Fruit fly (Drosophila melanogaster): Measurements from ENCODE around the gene bdwf.
A peak's percentile ranks its signal among the peaks of the same experiment; 100 is the strongest.

Gene bdwf

DNA sequence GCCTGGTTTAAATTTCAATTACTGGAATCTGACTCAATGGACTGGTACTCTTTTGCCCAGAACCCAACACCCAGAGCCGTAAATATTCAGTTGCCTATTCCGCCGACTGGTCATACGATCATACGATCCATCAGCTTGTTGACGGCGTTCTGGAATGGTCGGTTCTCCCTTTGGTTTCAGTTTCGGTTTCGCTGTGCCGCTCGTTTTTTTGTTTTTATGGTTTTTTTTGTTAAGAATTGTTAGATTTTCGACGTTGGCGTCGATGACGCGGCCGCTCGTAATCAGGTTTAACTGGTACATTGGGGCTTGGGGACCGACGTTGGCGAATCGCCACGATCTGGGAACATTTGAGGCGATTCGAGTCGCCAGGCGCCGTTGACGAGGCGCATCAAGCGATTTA lies 19.8 kb upstream of the bdwf start:
- TF ChIP-seq CG13204 (GFP tag; optimal IDR thresholded peaks at IDR 0.05) (no peak), Pif1A (GFP tag; optimal IDR thresholded peaks at IDR 0.05) (no peak), CG8159 (tag; optimal IDR thresholded peaks at IDR 0.05) (no peak), CG14655 (GFP tag; optimal IDR thresholded peaks at IDR 0.05) (no peak), CG4496 (GFP tag; IDR thresholded peaks at IDR 0.05) (0 out of 3 replicates have a peak, but pooled peaks have one; percentile 47)

dm6 chr3R:17061736-17062371 lies 18.9 kb upstream of the bdwf start:
- TF ChIP-seq EcR (GFP tag; optimal IDR thresholded peaks at IDR 0.05) (peak; percentile 78), CG12605 (GFP tag; IDR thresholded peaks at IDR 0.05) (no peak), CG32121 (GFP tag; IDR thresholded peaks at IDR 0.05) (no peak), CG15710 (tag; optimal IDR thresholded peaks at IDR 0.05) (no peak), CG4496 (GFP tag; IDR thresholded peaks at IDR 0.05) (no peak), fd96Ca (GFP tag; IDR thresholded peaks at IDR 0.05) (0 out of 3 replicates have a peak, but pooled peaks have one; percentile 24), Snoo (tag; optimal IDR thresholded peaks at IDR 0.05) (peak; percentile 51), CG13204 (GFP tag; optimal IDR thresholded peaks at IDR 0.05) (peak; percentile 92)

DNA sequence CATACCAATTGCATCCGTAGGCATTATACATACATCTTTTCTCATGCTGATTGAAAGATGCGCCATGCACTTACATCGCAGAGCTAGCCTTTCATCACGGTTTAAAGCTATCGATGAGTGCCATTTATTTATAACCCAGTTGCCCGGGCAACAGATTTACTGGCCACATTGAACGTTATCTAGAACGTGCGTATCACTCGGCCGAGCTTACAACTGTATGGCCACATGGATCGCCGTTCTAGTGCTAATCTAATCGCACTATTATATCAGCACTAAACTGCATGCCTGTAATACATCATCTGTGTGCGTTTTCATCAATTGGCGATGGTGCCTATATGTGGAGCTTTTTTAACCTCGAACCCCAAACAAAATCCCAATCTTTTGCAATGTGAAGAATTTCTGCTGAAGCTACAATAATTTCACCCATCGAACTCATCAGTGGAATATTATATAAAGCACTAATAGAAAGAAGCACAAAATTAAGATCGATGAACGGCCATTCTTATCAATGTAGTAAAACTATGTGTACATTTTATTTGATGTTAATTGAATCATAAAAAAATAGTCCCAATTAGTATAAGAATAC lies 18.0 kb upstream of the bdwf start:
- no peak for TF ChIP-seq CG10348 (GFP tag; IDR thresholded peaks at IDR 0.05)
- TF ChIP-seq CG34367 (tag; optimal IDR thresholded peaks at IDR 0.05) = no peak
- no peak for TF ChIP-seq D1 (tag; optimal IDR thresholded peaks at IDR 0.05)
- no peak for TF ChIP-seq CG8301 (tag; optimal IDR thresholded peaks at IDR 0.05)
- no peak for TF ChIP-seq EcR (GFP tag; optimal IDR thresholded peaks at IDR 0.05)
- TF ChIP-seq Pif1A (GFP tag; optimal IDR thresholded peaks at IDR 0.05) = no peak
- no peak for TF ChIP-seq CG14655 (GFP tag; optimal IDR thresholded peaks at IDR 0.05)

DNA sequence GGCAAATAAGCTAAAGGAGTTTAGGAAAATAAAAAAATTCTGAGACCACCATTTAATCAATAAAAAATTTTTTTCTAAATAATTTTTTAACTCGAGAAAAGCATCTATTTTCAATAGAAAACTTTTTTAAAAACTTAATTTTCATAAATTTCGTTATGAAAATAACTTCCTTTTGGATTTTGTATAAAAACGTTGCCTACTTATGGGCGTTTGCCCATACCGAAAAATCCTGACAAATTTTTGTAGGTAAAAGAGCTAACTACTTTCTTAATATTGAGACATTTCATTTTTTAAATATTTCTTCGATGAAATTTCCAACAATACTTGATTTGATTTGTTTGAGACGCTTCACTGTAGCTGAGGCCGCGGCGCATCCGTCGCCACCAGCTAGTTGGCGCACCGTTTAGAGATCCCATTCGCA lies 17.3 kb upstream of the bdwf start:
- TF ChIP-seq CG9948 (tag; optimal IDR thresholded peaks at IDR 0.05) = peak; percentile 75
- no peak for TF ChIP-seq CG13204 (GFP tag; optimal IDR thresholded peaks at IDR 0.05)
- TF ChIP-seq Pif1B (GFP tag; optimal IDR thresholded peaks at IDR 0.05) = peak; percentile 74
- peak; percentile 67 for TF ChIP-seq CG17806 (tag; optimal IDR thresholded peaks at IDR 0.05)
- no peak for TF ChIP-seq EcR (GFP tag; optimal IDR thresholded peaks at IDR 0.05)
- TF ChIP-seq CG8159 (tag; optimal IDR thresholded peaks at IDR 0.05) = peak; percentile 79
- TF ChIP-seq CG32121 (GFP tag; IDR thresholded peaks at IDR 0.05) = no peak; the same call in 1 of the 2 replicates
- no peak; the same call in 1 of the 2 replicates for TF ChIP-seq rn (GFP tag; IDR thresholded peaks at IDR 0.05)
- peak; percentile 90 for TF ChIP-seq CG14655 (GFP tag; optimal IDR thresholded peaks at IDR 0.05)
- peak; percentile 70 for TF ChIP-seq CG15710 (tag; optimal IDR thresholded peaks at IDR 0.05)
- TF ChIP-seq Ets98B (GFP tag; IDR thresholded peaks at IDR 0.05) = peak; percentile 42
- peak; percentile 77 for TF ChIP-seq Pif1A (GFP tag; optimal IDR thresholded peaks at IDR 0.05)
- TF ChIP-seq Snoo (tag; optimal IDR thresholded peaks at IDR 0.05) = no peak
- TF ChIP-seq fd96Ca (GFP tag; IDR thresholded peaks at IDR 0.05) = 0 out of 3 replicates have a peak, but pooled peaks have one; percentile 6
- TF ChIP-seq gl (tag; optimal IDR thresholded peaks at IDR 0.05) = peak; percentile 13
- TF ChIP-seq D1 (tag; optimal IDR thresholded peaks at IDR 0.05) = peak; percentile 65
- no peak for TF ChIP-seq CG10348 (GFP tag; IDR thresholded peaks at IDR 0.05)
- TF ChIP-seq CG34367 (tag; optimal IDR thresholded peaks at IDR 0.05) = peak; percentile 39
- TF ChIP-seq CG12605 (GFP tag; IDR thresholded peaks at IDR 0.05) = 0 out of 2 replicates have a peak, but pooled peaks have one; percentile 29
- TF ChIP-seq CG8301 (tag; optimal IDR thresholded peaks at IDR 0.05) = peak; percentile 78
- peak; percentile 77 for TF ChIP-seq CG4496 (GFP tag; IDR thresholded peaks at IDR 0.05)

- TF ChIP-seq CG17806 (tag; optimal IDR thresholded peaks at IDR 0.05) (no peak), CG13204 (GFP tag; optimal IDR thresholded peaks at IDR 0.05) (peak; percentile 78)
Observed at dm6 chr3R:17059811-17060169, 16.9 kb upstream of the bdwf start.

dm6 chr3R:17059100-17059810 lies 16.3 kb upstream of the bdwf start:
- TF ChIP-seq gl (tag; optimal IDR thresholded peaks at IDR 0.05) (peak; percentile 54), Ets98B (GFP tag; IDR thresholded peaks at IDR 0.05) (peak; percentile 58), CG4496 (GFP tag; IDR thresholded peaks at IDR 0.05) (peak; percentile 66), CG14655 (GFP tag; optimal IDR thresholded peaks at IDR 0.05) (peak; percentile 96), EcR (GFP tag; optimal IDR thresholded peaks at IDR 0.05) (peak; percentile 55), CG34367 (tag; optimal IDR thresholded peaks at IDR 0.05) (peak; percentile 86), CG13204 (GFP tag; optimal IDR thresholded peaks at IDR 0.05) (peak; percentile 85), CG12605 (GFP tag; IDR thresholded peaks at IDR 0.05) (peak; percentile 9; the same call in 1 of the 2 replicates), CG10348 (GFP tag; IDR thresholded peaks at IDR 0.05) (peak; percentile 58), fd96Ca (GFP tag; IDR thresholded peaks at IDR 0.05) (peak; percentile 80), Snoo (tag; optimal IDR thresholded peaks at IDR 0.05) (peak; percentile 72), CG15710 (tag; optimal IDR thresholded peaks at IDR 0.05) (peak; percentile 88), rn (GFP tag; IDR thresholded peaks at IDR 0.05) (peak; percentile 68), Pif1B (GFP tag; optimal IDR thresholded peaks at IDR 0.05) (peak; percentile 81), CG8159 (tag; optimal IDR thresholded peaks at IDR 0.05) (peak; percentile 91), D1 (tag; optimal IDR thresholded peaks at IDR 0.05) (peak; percentile 65), CG8301 (tag; optimal IDR thresholded peaks at IDR 0.05) (peak; percentile 93), CG17806 (tag; optimal IDR thresholded peaks at IDR 0.05) (peak; percentile 78), CG32121 (GFP tag; IDR thresholded peaks at IDR 0.05) (peak; percentile 42; the same call in 1 of the 2 replicates), Pif1A (GFP tag; optimal IDR thresholded peaks at IDR 0.05) (peak; percentile 80), CG9948 (tag; optimal IDR thresholded peaks at IDR 0.05) (peak; percentile 91)
